Worm (Caenorhabditis elegans): ENCODE measurements around the gene cutc-1.

Gene cutc-1

ce11 chrIII:8403507-8403906, at the start of gene cutc-1:
TSS of gene cutc-1 (minus strand) at chrIII:8403607.
- TF ChIP-seq hmg-11 (tag; optimal IDR thresholded peaks at IDR 0.05): no peak
- TF ChIP-seq mml-1 (tag; optimal IDR thresholded peaks at IDR 0.05): no peak
- no peak for TF ChIP-seq nhr-43 (tag; optimal IDR thresholded peaks at IDR 0.05; ENCODE audit: poor library complexity, severe bottlenecking)
- TF ChIP-seq nhr-237 (tag; optimal IDR thresholded peaks at IDR 0.05): no peak

- TF ChIP-seq nhr-77 (tag; optimal IDR thresholded peaks at IDR 0.05): no peak
- no peak for TF ChIP-seq fkh-2 (tag; optimal IDR thresholded peaks at IDR 0.05)
- peak; percentile 52 for TF ChIP-seq lin-39 (tag; optimal IDR thresholded peaks at IDR 0.05)
These were observed 47.8 kb upstream of the cutc-1 start for ce11 chrIII:8451181-8451580.

ce11 chrIII:8450494-8450893, 47.1 kb upstream of the cutc-1 start:
- peak; percentile 57 for TF ChIP-seq lin-39 (tag; optimal IDR thresholded peaks at IDR 0.05)
- no peak for TF ChIP-seq mdl-1 (tag; optimal IDR thresholded peaks at IDR 0.05)
- TF ChIP-seq pha-4 (tag; optimal IDR thresholded peaks at IDR 0.05): peak; percentile 67

- no peak for TF ChIP-seq ceh-16 (tag; optimal IDR thresholded peaks at IDR 0.05)
- TF ChIP-seq elt-2 (tag; optimal IDR thresholded peaks at IDR 0.05): peak; percentile 24
- TF ChIP-seq unc-62 (GFP tag; optimal IDR thresholded peaks at IDR 0.05): no peak
- TF ChIP-seq nfya-1 (tag; optimal IDR thresholded peaks at IDR 0.05; ENCODE audit: insufficient read depth): peak; percentile 12
- TF ChIP-seq ama-1 (optimal IDR thresholded peaks at IDR 0.05): peak; percentile 82
- TF ChIP-seq lin-39 (tag; optimal IDR thresholded peaks at IDR 0.05): no peak
- TF ChIP-seq pha-4 (tag; optimal IDR thresholded peaks at IDR 0.05): peak; percentile 51
- no peak for TF ChIP-seq nhr-28 (tag; optimal IDR thresholded peaks at IDR 0.05)
These were observed 45.9 kb upstream of the cutc-1 start, which contains the start of gene mrpl-32 for ce11 chrIII:8449160-8449807. TSS of gene mrpl-32 (plus strand) at chrIII:8449757.

ce11 chrIII:8446940-8447403, 43.6 kb upstream of the cutc-1 start, which contains the start of gene rpn-3:
TSS of gene rpn-3 (plus strand) at chrIII:8447353.
- peak; percentile 92 for TF ChIP-seq nhr-11 (tag; optimal IDR thresholded peaks at IDR 0.05)
- peak in 1 of 2 experiments; percentile 89 for TF ChIP-seq eor-1 (tag; optimal IDR thresholded peaks at IDR 0.05)
- peak in 1 of 3 experiments; percentile 19 for TF ChIP-seq elt-3 (tag; optimal IDR thresholded peaks at IDR 0.05)
- TF ChIP-seq ceh-9 (tag; optimal IDR thresholded peaks at IDR 0.05): no peak
- TF ChIP-seq fkh-10 (GFP tag; optimal IDR thresholded peaks at IDR 0.05): peak; percentile 94
- peak; percentile 59 for TF ChIP-seq mml-1 (tag; optimal IDR thresholded peaks at IDR 0.05)
- TF ChIP-seq ama-1 (optimal IDR thresholded peaks at IDR 0.05): peak; percentile 93
- TF ChIP-seq unc-62 (GFP tag; optimal IDR thresholded peaks at IDR 0.05): no peak
- TF ChIP-seq nhr-25 (tag; optimal IDR thresholded peaks at IDR 0.05): peak; percentile 95
- no peak for TF ChIP-seq zag-1 (tag; optimal IDR thresholded peaks at IDR 0.05)
- peak; percentile 70 for TF ChIP-seq fkh-2 (tag; optimal IDR thresholded peaks at IDR 0.05)
- TF ChIP-seq nhr-77 (tag; optimal IDR thresholded peaks at IDR 0.05): peak; percentile 85
- peak; percentile 79 for TF ChIP-seq nhr-76 (tag; optimal IDR thresholded peaks at IDR 0.05)
- TF ChIP-seq nhr-67 (tag; optimal IDR thresholded peaks at IDR 0.05): no peak
- TF ChIP-seq fos-1 (tag; optimal IDR thresholded peaks at IDR 0.05): peak; percentile 51
- TF ChIP-seq mdl-1 (tag; optimal IDR thresholded peaks at IDR 0.05): no peak
- no peak for TF ChIP-seq ztf-11 (tag; optimal IDR thresholded peaks at IDR 0.05)
- peak; percentile 95 for TF ChIP-seq jun-1 (tag; optimal IDR thresholded peaks at IDR 0.05)
- peak; percentile 70 for TF ChIP-seq elt-2 (tag; optimal IDR thresholded peaks at IDR 0.05)
- peak; percentile 60 for TF ChIP-seq elt-1 (tag; optimal IDR thresholded peaks at IDR 0.05)
- TF ChIP-seq ztf-4 (tag; optimal IDR thresholded peaks at IDR 0.05): peak; percentile 65
- TF ChIP-seq ceh-16 (tag; optimal IDR thresholded peaks at IDR 0.05): peak; percentile 45
- peak; percentile 93 for TF ChIP-seq lin-39 (tag; optimal IDR thresholded peaks at IDR 0.05)
- TF ChIP-seq nhr-237 (tag; optimal IDR thresholded peaks at IDR 0.05): no peak
- no peak for TF ChIP-seq nhr-12 (tag; optimal IDR thresholded peaks at IDR 0.05)
- no peak for TF ChIP-seq unc-39 (tag; optimal IDR thresholded peaks at IDR 0.05)
- peak; percentile 95 for TF ChIP-seq hmg-11 (tag; optimal IDR thresholded peaks at IDR 0.05)
- peak; percentile 56 for TF ChIP-seq egl-27 (tag; optimal IDR thresholded peaks at IDR 0.05)
- no peak for TF ChIP-seq aly-2 (tag; optimal IDR thresholded peaks at IDR 0.05)
- peak; percentile 99 for TF ChIP-seq lin-15B (tag; optimal IDR thresholded peaks at IDR 0.05)
- peak; percentile 94 for TF ChIP-seq nhr-43 (tag; optimal IDR thresholded peaks at IDR 0.05; ENCODE audit: poor library complexity, severe bottlenecking)
- peak; percentile 100 for TF ChIP-seq pha-4 (tag; optimal IDR thresholded peaks at IDR 0.05)
- TF ChIP-seq R02D3.7 (tag; optimal IDR thresholded peaks at IDR 0.05): peak; percentile 88
- TF ChIP-seq skn-1 (tag; optimal IDR thresholded peaks at IDR 0.05): peak; percentile 100
- TF ChIP-seq nhr-28 (tag; optimal IDR thresholded peaks at IDR 0.05): peak; percentile 47
- peak; percentile 82 for TF ChIP-seq tbx-2 (tag; optimal IDR thresholded peaks at IDR 0.05)
- no peak for TF ChIP-seq daf-12 (tag; optimal IDR thresholded peaks at IDR 0.05)
- TF ChIP-seq snpc-4 (tag; optimal IDR thresholded peaks at IDR 0.05): peak; percentile 83
- peak; percentile 85 for TF ChIP-seq ceh-28 (tag; optimal IDR thresholded peaks at IDR 0.05)
- peak; percentile 80 for TF ChIP-seq egl-5 (tag; optimal IDR thresholded peaks at IDR 0.05)
- TF ChIP-seq nfya-1 (tag; optimal IDR thresholded peaks at IDR 0.05; ENCODE audit: insufficient read depth): peak; percentile 98
- TF ChIP-seq ceh-82 (tag; optimal IDR thresholded peaks at IDR 0.05): peak; percentile 72

Measured in whole organism, L3 larva.